Worm (Caenorhabditis elegans) whole organism, young adult: ENCODE measurements around the gene T04C12.9.

ENCODE experiments used
- F33H1.4 ChIP-seq: fragments of 200-800 bp; sonication (Bioruptor generic); IDR thresholded peaks from 2 replicates; pipeline ENCODE4 v1.3.6; 2022; ENCODE audit warnings: missing genetic modification reagents, missing genetic modification characterization, missing compliant biosample characterization
- F49E8.2 ChIP-seq: sonication (generic microtip); optimal IDR thresholded peaks from 3 replicates; lab custom pipeline; 2017; ENCODE audit warnings: missing genetic modification characterization, mild to moderate bottlenecking, missing compliant biosample characterization, antibody characterized with exemption, moderate library complexity; ENCODE audit not compliant: insufficient read depth
- F52B5.7 ChIP-seq: sonication (generic microtip); optimal IDR thresholded peaks from 2 replicates; lab custom pipeline; 2016; ENCODE audit warnings: mild to moderate bottlenecking, missing genetic modification characterization, missing compliant biosample characterization
- Y53F4B.3 ChIP-seq: fragments of 200-800 bp; sonication (Bioruptor generic); IDR thresholded peaks from 2 replicates; pipeline ENCODE4 v1.3.6; 2022; ENCODE audit warnings: missing genetic modification reagents, missing genetic modification characterization, missing compliant biosample characterization
- hmg-1.2 ChIP-seq: fragments of 200-800 bp; sonication (Bioruptor generic); IDR thresholded peaks from 2 replicates; pipeline ENCODE4 v1.3.6; 2022; ENCODE audit warnings: missing genetic modification reagents, missing genetic modification characterization, missing compliant biosample characterization
- lin-35 ChIP-seq, 3 experiments: fragments of 150-350 bp in 2 of 3; sonication (generic microtip) in 1 of 3; optimal IDR thresholded peaks; 2 replicates each; lab custom pipeline; 2014 to 2018; ENCODE audit warnings: missing biosample characterization in 3 of 3, missing genetic modification characterization in 3 of 3, missing genetic modification reagents in 3 of 3
- nhr-90 ChIP-seq: sonication (generic microtip); optimal IDR thresholded peaks from 2 replicates; lab custom pipeline; 2016; ENCODE audit warnings: missing genotype, mild to moderate bottlenecking, missing genetic modification characterization, missing compliant biosample characterization
- pha-4 ChIP-seq: fragments of 150-350 bp; sonication (generic microtip); optimal IDR thresholded peaks from 2 replicates; lab custom pipeline; 2014; ENCODE audit warnings: missing biosample characterization, missing genetic modification reagents, missing genetic modification characterization
- rec-8 ChIP-seq, 2 experiments: sonication (generic microtip); optimal IDR thresholded peaks; 2 replicates each; lab custom pipeline; 2016; ENCODE audit warnings: mild to moderate bottlenecking in 2 of 2, missing genetic modification characterization in 2 of 2, missing genetic modification reagents in 2 of 2, missing genotype in 2 of 2, missing biosample characterization in 1 of 2, missing compliant biosample characterization in 1 of 2, moderate library complexity in 1 of 2
- snpc-1.1 ChIP-seq: sonication (generic microtip); optimal IDR thresholded peaks from 2 replicates; lab custom pipeline; 2017; ENCODE audit warnings: missing genetic modification characterization, mild to moderate bottlenecking, missing compliant biosample characterization, antibody characterized with exemption, moderate library complexity, missing genotype, missing genetic modification reagents; ENCODE audit not compliant: insufficient read depth
- snpc-1.3 ChIP-seq: sonication (generic microtip); optimal IDR thresholded peaks from 2 replicates; lab custom pipeline; 2017; ENCODE audit warnings: missing genetic modification characterization, mild to moderate bottlenecking, missing compliant biosample characterization, antibody characterized with exemption, moderate library complexity, missing genotype, missing genetic modification reagents; ENCODE audit not compliant: insufficient read depth
- tlf-1 ChIP-seq: fragments of 200-800 bp; sonication (Bioruptor generic); optimal IDR thresholded peaks from 2 replicates; lab custom pipeline; 2018; ENCODE audit warnings: mild to moderate bottlenecking, missing genetic modification characterization, missing compliant biosample characterization
- unc-62 ChIP-seq: fragments of 150-350 bp; optimal IDR thresholded peaks from 2 replicates; lab custom pipeline; 2014; ENCODE audit warnings: missing biosample characterization, missing genetic modification reagents, missing genetic modification characterization
- ztf-18 ChIP-seq: sonication (generic microtip); optimal IDR thresholded peaks from 2 replicates; lab custom pipeline; 2016; ENCODE audit warnings: missing genotype, mild to moderate bottlenecking, missing genetic modification characterization, missing compliant biosample characterization

- TF ChIP-seq F33H1.4 (GFP tag; lab: Robert Waterston, UW) (no peak), nhr-90 (tag; lab: Kevin White, UChicago) (no peak), F49E8.2 (tag; lab: Kevin White, UChicago) (no peak), snpc-1.3 (tag; lab: Kevin White, UChicago) (no peak), snpc-1.1 (no peak), tlf-1 (GFP tag; lab: Kevin White, UChicago) (no peak), rec-8 (tag; optimal IDR thresholded peaks at IDR 0.05; lab: Kevin White, UChicago) (no peak), ztf-18 (tag; lab: Kevin White, UChicago) (no peak), lin-35 (GFP tag; optimal IDR thresholded peaks at IDR 0.05; lab: Kevin White, UChicago) (no peak), Y53F4B.3 (GFP tag; lab: Robert Waterston, UW) (no peak), unc-62 (GFP tag; lab: Kevin White, UChicago) (no peak), hmg-1.2 (GFP tag; lab: Robert Waterston, UW) (no peak), F52B5.7 (tag; lab: Kevin White, UChicago) (no peak), pha-4 (tag; lab: Kevin White, UChicago) (no peak)
Observed at ce11 chrV:11057043-11057442, 6.0 kb downstream of the T04C12.9 start, which contains the start of gene srh-75.
